Fruit fly (Drosophila melanogaster) whole organism: ENCODE results near the gene raskol.

Experiments
- Dll ChIP-seq: fragments of >200 bp; optimal IDR thresholded peaks from 2 replicates; lab custom pipeline; 2017
- EcR ChIP-seq, 2 experiments: fragments of >200 bp; optimal IDR thresholded peaks; 2 replicates each; lab custom pipeline; 2017; ENCODE audit warnings: missing biosample characterization in 2 of 2, missing genetic modification characterization in 2 of 2, missing genetic modification reagents in 2 of 2
- pan ChIP-seq: fragments of >200 bp; optimal IDR thresholded peaks from 2 replicates; lab custom pipeline; 2017
- psq ChIP-seq: fragments of >200 bp; optimal IDR thresholded peaks from 2 replicates; lab custom pipeline; 2017
- usp ChIP-seq: fragments of >200 bp; optimal IDR thresholded peaks from 2 replicates; lab custom pipeline; 2017; ENCODE audit warnings: missing biosample characterization, missing genetic modification characterization, mixed read lengths

DNA sequence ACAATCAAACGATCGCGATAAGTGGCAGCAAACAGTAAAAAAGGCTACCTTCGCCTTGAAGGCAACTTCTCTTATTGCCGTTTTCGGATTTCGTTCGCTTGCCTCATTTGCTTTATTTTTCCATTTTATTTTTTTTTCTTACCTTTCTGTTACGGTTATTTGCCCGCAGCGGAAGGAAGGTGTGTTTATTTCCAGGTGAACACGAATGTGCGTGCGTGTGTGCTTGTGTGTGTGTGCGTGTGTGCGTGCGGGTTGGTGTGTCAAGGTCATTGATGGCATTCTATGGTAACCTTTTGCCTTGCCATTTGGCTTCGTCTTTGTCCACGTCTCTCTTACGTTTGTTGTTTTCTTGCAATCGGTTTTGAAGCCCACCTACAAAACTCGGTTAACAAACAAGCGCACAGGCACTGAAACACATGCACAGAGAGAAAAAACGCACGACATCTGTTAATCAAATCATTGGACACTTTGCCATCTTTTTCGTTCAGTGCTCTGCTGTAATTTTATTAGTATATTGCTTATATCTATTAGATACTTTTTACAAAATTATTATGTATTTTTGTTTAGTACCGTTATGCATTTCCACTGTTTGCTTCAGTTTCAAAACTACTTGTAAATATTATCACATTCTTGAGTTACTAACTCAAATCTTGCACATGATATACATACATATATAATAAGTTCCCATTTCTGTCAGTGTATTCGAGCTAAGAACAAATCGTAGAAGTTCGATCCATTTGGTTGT, 3.2 kb downstream of the raskol start:
- TF ChIP-seq psq (lab: Kevin White, UChicago), result no peak
- TF ChIP-seq pan (lab: Kevin White, UChicago), result no peak
- TF ChIP-seq usp, result no peak
- TF ChIP-seq Dll, result no peak
- no peak for TF ChIP-seq EcR (GFP tag; optimal IDR thresholded peaks at IDR 0.05; lab: Kevin White, UChicago)
